Fruit fly (Drosophila melanogaster) ovary, adult (tissue): Measurements from ENCODE around the gene Fancl.
A peak's percentile ranks its signal among the peaks of the same experiment; 100 is the strongest.

Experiments
- CG17801 ChIP-seq: fragments of 200-800 bp; optimal IDR thresholded peaks from 2 replicates; lab custom pipeline; 2019; ENCODE audit warnings: missing biosample characterization, mild to moderate bottlenecking, missing genetic modification characterization, moderate library complexity; ENCODE audit not compliant: partially characterized antibody

Gene Fancl

DNA sequence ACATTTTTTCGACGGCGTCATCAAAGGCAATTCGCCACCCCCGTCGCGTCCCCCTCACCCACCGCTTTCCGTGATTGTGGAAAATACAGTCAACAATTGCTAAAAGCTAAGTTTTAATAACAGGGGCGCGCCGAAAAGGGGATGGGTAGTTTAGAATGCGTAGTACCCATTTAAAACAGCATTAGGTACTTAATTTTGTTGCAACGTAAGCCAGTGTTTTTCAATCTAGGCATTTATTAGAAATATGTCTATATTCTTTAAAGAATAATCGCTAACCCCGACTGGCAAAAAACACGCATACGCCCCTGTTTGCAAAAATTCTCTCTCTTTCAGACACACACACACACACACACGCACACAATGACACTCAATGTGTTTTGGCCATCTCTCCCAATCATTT is 32.2 kb upstream of the Fancl start:
- TF ChIP-seq CG17801 (GFP tag; lab: Kevin White, UChicago) = peak; percentile 81

DNA sequence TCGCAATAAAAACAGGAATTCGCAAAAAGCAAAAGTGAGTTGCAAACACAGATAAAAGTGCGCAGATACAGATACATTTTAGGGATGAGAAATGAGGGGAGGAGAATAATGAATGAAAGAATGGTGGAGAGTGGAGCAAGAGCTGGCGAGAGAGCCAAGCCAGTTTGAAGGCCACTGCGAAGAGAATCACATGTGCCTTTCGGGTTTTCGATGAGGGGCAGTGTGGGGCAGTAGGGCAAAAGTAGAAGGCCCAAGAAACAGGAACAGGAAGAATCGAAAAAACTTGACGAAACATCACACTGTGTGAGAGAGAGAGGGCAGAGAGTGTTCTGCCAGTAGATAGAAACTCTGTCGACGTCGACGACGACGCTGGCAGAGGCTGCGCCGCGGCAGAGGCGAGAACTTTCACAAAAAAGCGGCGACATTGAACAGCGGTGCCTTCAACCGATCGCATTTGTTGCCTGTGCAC is 31.5 kb upstream of the Fancl start:
- no peak for TF ChIP-seq CG17801 (GFP tag; lab: Kevin White, UChicago)

DNA sequence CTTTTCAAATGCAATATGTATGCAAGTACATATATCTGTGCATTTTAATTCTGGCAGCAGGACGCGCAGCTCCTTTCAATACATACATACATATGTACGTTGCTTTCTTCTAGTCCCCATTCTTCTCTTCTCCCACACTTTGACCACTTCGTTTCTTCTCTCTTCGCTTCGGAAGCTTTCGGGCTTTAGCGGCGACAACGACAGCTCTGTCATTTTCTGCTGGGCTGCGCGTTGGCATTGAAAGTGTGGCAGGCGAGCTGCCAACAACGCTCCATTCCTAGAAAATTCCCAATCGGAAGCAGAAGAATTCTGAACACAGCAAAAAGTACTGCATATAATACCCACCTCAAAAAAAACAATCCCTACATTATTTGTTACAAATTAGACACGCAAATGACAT is 30.4 kb upstream of the Fancl start:
- peak; percentile 4 for TF ChIP-seq CG17801 (GFP tag; lab: Kevin White, UChicago)

DNA sequence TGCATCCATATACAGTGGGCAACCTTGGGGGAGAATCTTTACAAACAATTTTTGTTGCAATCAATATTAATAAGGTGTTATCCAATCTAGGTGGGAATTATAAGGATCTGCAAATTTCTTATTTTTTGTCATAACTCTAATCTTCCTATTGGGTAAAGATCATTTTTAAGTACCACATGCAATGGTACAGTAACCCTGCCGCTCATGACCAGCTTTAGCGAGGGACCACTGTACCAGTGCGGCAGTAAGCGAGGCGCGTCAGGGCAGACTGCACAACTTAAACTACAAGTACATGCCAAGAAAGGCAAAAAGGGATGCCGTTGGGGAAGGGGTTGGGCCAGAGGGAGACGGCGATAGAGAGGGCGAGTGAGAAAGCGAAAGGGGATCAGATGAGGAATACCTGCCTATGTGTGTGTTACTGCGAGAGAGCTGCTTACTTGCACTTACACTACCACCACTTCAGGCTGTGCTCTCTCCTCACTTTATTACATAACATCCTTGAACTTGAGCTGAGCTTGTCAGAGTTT is 29.9 kb upstream of the Fancl start:
- peak; percentile 52 for TF ChIP-seq CG17801 (GFP tag; lab: Kevin White, UChicago)

DNA sequence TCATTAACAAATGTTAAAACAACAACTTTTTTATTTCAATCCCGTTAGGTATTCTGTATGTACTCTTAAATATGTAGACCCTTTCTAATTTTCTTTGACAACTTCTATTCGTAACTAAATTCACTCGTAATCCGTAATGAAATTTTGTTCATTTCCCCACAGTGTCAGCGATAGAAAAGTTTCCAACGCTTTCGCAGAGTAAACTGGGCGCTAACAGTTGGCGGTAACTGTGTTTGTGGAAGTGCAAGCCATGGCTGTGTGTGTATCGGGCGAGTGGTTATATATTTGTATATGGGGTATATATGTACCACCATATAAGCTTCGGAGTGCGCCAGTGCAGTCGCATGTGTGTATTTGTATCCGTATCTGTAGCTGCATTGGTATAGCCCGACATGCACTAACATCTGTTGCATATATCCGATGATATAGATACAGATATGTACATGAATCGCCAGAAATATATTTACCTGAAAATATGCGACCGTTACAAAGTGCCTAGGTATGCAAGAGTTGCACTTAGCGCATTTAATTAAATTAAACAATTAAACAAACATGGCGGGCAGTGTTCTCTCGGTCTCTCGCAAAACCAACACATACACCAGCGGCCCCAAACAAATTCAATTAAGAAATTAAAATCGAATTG is 28.9 kb upstream of the Fancl start:
- TF ChIP-seq CG17801 (GFP tag; lab: Kevin White, UChicago) = no peak

DNA sequence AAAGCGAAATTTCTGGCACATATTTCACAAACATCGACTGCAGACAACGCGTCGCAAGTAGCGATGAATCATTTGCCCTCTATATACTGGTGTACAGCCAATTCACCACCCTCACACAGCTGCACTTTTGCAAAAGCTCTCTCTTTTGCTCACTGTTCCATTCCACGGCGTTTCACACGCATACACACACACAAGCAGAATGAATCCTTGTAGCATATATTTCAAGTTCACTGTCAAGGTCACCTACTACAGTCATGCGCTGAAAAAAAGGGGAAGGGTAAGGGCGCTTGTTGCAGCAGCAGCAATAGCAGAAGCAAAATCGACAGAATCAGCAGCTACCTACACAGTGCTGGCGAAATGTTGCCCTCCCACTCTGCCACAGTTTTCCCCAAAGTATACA is 28.0 kb upstream of the Fancl start:
- peak; percentile 6 for TF ChIP-seq CG17801 (GFP tag; lab: Kevin White, UChicago)

DNA sequence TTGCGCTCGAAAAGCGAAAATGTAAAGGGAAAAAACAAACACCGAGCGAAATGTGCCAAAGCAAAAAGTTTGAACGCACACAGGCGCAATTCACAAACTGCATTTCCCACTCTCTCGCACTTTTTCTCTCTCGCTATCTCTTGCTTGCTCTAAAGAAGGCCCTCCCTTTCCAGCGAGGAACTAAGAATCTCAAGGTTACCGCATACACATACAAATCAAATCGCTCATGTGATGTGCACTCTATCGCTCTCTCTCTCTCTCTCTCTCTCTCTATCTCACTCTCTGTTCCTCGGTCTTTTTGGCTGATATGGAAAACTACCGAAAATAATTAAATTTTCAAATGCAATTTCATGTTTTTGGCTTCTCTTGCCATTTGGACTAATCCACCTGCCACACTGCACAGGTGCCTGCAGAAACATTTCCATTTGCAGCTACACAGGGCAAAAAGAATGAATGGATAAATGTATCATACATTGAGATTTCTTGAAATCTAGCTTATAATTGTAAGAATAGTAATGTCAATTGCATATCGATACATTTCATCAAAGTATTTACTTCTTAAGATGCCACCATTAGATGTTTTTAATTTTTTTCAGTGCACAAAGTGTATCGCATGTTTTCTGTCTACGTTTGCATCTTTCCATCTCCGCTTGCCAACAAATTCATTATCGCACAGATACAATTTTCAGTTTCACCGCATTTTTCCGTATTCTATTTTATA is 26.8 kb upstream of the Fancl start:
- peak; percentile 78 for TF ChIP-seq CG17801 (GFP tag; lab: Kevin White, UChicago)

DNA sequence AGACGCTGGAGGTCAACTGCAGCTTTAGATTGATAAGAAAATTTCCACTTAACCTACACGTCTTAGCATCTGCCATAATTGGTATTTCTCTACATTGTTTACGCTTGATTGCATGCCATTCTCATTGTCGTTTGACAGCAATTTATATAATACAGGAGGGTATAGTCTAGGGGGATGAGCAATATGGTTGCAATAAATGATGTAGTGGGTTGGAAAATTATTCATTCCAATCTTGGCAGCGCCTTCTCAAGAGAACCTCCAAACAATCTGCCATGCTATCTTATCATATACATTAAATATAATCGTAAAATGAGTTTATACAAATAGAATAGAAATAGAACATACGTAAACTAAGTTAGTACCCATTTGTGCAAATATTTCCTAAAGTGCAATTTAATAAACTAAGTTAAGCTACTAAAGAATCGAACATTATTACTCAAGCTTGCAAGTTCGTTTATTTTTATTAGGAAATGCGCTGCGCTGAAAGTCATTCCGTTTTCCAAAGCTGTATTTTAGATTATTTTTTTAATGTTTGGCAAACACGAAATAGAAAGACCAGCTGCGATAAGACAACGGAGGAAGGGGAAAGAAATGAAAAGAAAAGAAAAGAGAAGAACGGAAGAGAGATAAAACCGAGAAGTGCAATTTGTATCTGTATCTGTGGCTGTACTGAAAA is 25.9 kb upstream of the Fancl start:
- no peak for TF ChIP-seq CG17801 (GFP tag; lab: Kevin White, UChicago)

DNA sequence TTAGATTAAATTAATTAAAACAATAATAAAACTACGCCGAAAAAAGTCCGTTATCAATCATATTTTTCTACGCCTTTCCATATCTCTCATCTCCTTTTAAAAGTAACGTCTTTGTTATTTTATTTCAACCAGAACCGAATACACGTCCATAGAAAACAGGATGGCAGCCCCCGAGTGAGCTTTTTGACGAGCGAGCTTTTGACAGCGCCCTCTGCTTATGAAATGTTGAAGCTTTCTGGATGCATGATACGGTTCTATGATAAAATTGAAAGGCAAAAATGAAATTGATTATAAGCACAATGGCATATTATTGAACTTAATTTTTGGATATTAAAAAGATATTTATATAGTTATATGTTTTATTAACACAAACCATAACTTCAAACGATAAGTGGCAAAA is 24.0 kb upstream of the Fancl start:
- peak; percentile 56 for TF ChIP-seq CG17801 (GFP tag; lab: Kevin White, UChicago)

DNA sequence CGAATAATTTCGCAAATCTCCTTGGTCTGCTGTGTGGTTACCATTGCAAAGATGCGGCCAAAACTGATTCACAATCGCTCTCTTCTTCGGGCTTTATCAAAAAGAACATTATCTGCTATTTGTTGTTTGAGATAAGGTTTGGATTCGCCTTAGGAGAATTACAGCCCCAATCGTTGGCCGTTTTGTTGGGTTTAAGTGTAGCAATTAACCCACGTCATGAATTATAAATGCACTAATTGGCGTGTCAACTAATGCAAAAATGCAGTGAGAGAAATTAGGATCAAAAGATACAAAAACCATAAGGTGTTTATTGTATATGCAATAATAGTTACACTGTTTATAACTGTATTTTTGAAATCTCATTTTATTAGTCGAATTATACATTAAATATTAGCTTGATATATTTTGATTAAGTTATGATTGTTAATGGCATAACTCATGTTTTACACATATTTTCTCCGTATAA is 22.7 kb upstream of the Fancl start, which contains the start of gene Alp13:
Gene Alp13 (minus strand): TSS at position 51 of the 466 bp plus-strand sequence.
- TF ChIP-seq CG17801 (GFP tag; lab: Kevin White, UChicago) = peak; percentile 41

DNA sequence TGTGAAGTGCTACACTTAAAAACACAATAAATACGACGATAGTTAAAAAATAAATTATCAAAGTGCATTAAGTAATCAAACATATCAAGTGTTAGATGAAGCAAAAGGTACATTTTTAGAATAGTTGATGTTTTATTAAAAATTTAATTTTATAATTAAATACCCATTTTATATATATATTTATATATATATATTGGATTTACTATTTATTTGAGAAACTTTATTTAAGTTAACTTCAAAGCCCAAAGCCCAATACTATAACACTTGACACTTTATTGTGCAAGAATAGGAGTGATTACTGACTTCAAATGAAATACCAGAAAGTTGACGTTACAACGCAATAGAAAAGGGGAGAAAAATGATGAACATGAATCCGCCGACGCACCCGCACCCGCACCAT is 18.1 kb upstream of the Fancl start, which contains the start of gene nerfin-2:
Gene nerfin-2 (plus strand): TSS at position 301 of the 400 bp plus-strand sequence.
- no peak for TF ChIP-seq CG17801 (GFP tag; lab: Kevin White, UChicago)

DNA sequence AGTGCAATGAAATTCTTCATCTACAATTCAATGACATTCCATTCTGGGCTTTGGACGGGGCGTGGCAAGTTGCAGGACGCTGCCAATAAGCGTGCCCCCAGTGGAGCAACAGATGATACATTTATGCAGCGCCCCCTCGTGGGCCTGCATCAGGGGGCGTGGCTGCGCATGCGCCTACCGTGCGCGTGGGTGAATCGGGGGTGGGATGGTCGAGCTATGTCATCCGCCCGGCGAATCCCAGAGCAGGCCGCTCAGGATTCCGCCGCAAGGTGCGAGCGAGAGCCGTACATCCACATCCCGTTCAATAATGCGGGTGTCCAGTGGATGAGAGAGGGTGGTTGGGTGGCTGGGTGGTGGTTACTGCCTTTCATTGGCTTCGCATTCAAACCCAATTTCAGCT is 17.5 kb upstream of the Fancl start:
- no peak for TF ChIP-seq CG17801 (GFP tag; lab: Kevin White, UChicago)

DNA sequence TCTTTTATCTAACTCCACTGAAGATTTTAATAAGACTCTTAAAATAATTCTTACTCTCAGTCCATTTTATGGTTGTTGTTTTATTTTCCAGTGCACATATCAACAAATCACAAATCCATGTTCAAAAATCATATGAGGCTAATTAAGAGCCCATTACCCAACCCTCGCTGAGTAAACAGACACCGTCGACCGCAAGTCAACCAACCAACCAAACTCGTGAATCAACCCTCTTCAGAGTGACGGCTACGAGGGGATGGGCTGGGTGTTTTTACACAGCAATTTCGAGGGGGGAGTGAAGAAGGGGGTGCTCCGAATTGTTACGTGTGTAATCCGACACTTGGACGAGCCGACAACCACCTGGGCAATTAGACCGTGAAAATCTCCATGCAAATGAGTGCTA is 16.1 kb upstream of the Fancl start:
- no peak for TF ChIP-seq CG17801 (GFP tag; lab: Kevin White, UChicago)

DNA sequence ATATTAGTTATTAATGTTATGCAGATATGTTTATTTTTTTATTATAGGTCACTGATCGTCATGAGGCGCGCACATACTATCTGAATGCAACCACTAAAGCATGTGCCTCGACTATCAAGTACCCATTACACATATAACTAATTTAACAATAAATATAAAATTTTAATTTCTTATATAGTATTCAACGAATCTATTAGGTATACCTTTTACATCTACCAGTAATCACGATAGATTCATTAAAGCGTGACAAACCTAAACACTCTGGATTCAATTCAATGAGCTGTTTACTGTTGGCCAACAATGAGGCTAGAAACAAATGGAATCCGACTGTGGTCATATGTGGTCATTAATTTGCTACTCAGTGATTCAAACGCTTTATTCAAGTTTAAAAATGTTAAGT is 14.9 kb upstream of the Fancl start, which contains the start of gene CG33784:
Gene CG33784 (plus strand): TSS at position 301 of the 400 bp plus-strand sequence.
- TF ChIP-seq CG17801 (GFP tag; lab: Kevin White, UChicago) = no peak

DNA sequence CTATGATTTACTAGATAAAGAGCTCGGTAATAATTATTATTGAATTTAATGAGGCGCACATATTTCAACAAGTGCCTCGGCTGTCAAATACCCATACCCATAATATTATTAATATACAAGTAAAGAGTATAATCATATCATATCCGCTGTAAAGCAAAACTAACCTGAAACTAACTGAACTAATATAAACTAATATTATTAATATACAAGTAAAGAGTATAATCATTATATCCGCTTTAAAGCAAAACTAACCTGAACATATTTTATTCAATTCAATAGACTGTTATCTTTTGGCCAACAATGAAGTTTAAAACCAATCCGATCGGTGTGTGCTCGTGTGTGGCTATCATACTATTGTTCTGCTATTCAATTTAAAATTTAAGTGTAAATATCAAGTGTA is 13.8 kb upstream of the Fancl start, which contains the start of gene CG33783:
Gene CG33783 (plus strand): TSS at position 301 of the 400 bp plus-strand sequence.
- TF ChIP-seq CG17801 (GFP tag; lab: Kevin White, UChicago) = no peak
